Fruit fly (Drosophila melanogaster): ENCODE results near the gene CG12531.

DNA sequence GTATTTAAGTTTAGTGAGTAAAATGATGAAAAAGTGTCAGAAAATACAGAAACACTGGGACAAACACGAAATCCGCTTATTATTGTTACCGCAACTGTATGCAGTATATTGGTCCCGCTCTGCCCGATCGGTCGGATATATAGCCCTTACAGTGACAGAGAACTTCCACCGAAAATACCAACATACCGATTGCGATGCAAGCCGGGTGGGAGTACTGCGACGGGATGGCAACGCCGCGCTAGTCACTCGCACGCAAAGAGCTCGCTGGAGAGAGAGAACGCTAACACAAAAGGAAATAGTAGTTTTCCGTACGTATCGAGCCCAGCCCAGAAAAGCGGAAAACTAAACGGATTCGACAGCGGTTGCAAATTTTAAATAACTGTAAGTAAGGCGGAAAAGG lies 21.9 kb upstream of the CG12531 start, which contains the start of gene Cdc42:
- no peak for TF ChIP-seq CG8478 (optimal IDR thresholded peaks at IDR 0.05)
- TF ChIP-seq CTCF (optimal IDR thresholded peaks at IDR 0.05) = peak in 1 of 2 experiments; percentile 12

Measured in S2 (cell line).